Worm (Caenorhabditis elegans) whole organism, L4 larva: ENCODE data around the gene pqn-29.

Experiments
- F37D6.2 ChIP-seq: sonication (generic microtip); optimal IDR thresholded peaks from 2 replicates; lab custom pipeline; 2016; ENCODE audit warnings: mild to moderate bottlenecking, missing genetic modification characterization, missing compliant biosample characterization
- T20F7.1 ChIP-seq: fragments of 200-800 bp; sonication (Bioruptor generic); optimal IDR thresholded peaks from 2 replicates; lab custom pipeline; 2018; ENCODE audit warnings: mild to moderate bottlenecking, missing genetic modification characterization, missing compliant biosample characterization
- Y48G9A.11 ChIP-seq: fragments of 200-800 bp; sonication (Bioruptor generic); IDR thresholded peaks from 2 replicates; pipeline ENCODE4 v1.3.6; 2022; ENCODE audit warnings: missing genetic modification reagents, missing genetic modification characterization, missing compliant biosample characterization
- Y5F2A.4 ChIP-seq: fragments of 200-800 bp; sonication (Bioruptor generic); optimal IDR thresholded peaks from 2 replicates; lab custom pipeline; 2018; ENCODE audit warnings: mild to moderate bottlenecking, missing genetic modification characterization, missing compliant biosample characterization
- Y75B8A.6 ChIP-seq: fragments of 200-800 bp; sonication (Bioruptor generic); IDR thresholded peaks from 2 replicates; pipeline ENCODE4 v1.3.6; 2022; ENCODE audit warnings: missing genetic modification reagents, missing genetic modification characterization, missing compliant biosample characterization
- ZK546.5 ChIP-seq, 2 experiments: sonication (generic microtip); optimal IDR thresholded peaks; 2 replicates each; lab custom pipeline; 2017; ENCODE audit warnings: missing biosample characterization in 2 of 2, missing genetic modification characterization in 2 of 2
- aly-2 ChIP-seq: sonication (generic microtip); optimal IDR thresholded peaks from 2 replicates; lab custom pipeline; 2018; ENCODE audit warnings: missing biosample characterization, missing genetic modification characterization
- ceh-20 ChIP-seq: fragments of 200-800 bp; sonication (Bioruptor generic); IDR thresholded peaks from 2 replicates; pipeline ENCODE4 v1.3.6; 2022; ENCODE audit warnings: missing genetic modification reagents, missing genetic modification characterization, missing compliant biosample characterization
- ceh-82 ChIP-seq: sonication (generic microtip); optimal IDR thresholded peaks from 2 replicates; lab custom pipeline; 2017; ENCODE audit warnings: missing biosample characterization, missing genetic modification characterization
- ces-1 ChIP-seq: fragments of 150-350 bp; sonication (generic microtip); optimal IDR thresholded peaks from 4 replicates; lab custom pipeline; 2014; ENCODE audit warnings: missing biosample characterization, missing genetic modification reagents, missing genetic modification characterization
- ctbp-1 ChIP-seq: fragments of 200-800 bp; sonication (Bioruptor generic); IDR thresholded peaks from 2 replicates; pipeline ENCODE4 v1.3.6; 2022; ENCODE audit warnings: missing genetic modification reagents, missing genetic modification characterization, missing compliant biosample characterization
- daf-12 ChIP-seq: fragments of 150-350 bp; optimal IDR thresholded peaks from 2 replicates; lab custom pipeline; 2014; ENCODE audit warnings: missing biosample characterization, missing genetic modification reagents, missing genetic modification characterization
- dmd-6 ChIP-seq: fragments of 200-800 bp; sonication (Bioruptor generic); IDR thresholded peaks from 2 replicates; pipeline ENCODE4 v1.3.6; 2022; ENCODE audit warnings: missing genetic modification reagents, missing genetic modification characterization, missing compliant biosample characterization
- dmd-8 ChIP-seq: fragments of 200-800 bp; sonication (Bioruptor generic); IDR thresholded peaks from 2 replicates; pipeline ENCODE4 v1.3.6; 2022; ENCODE audit warnings: missing genetic modification characterization, missing compliant biosample characterization
- duxl-1 ChIP-seq: sonication (generic microtip); optimal IDR thresholded peaks from 2 replicates; lab custom pipeline; 2016; ENCODE audit warnings: mild to moderate bottlenecking, missing genetic modification characterization, moderate library complexity, missing compliant biosample characterization; ENCODE audit not compliant: poor library complexity
- dve-1 ChIP-seq: sonication (generic microtip); optimal IDR thresholded peaks from 2 replicates; lab custom pipeline; 2017; ENCODE audit warnings: antibody characterized with exemption, mild to moderate bottlenecking, missing genetic modification characterization, missing compliant biosample characterization; ENCODE audit not compliant: insufficient read depth
- egl-27 ChIP-seq: sonication (generic microtip); optimal IDR thresholded peaks from 3 replicates; lab custom pipeline; 2017; ENCODE audit warnings: missing biosample characterization, missing genetic modification reagents, missing genetic modification characterization
- gei-8 ChIP-seq: fragments of 200-800 bp; sonication (Bioruptor generic); optimal IDR thresholded peaks from 2 replicates; lab custom pipeline; 2018; ENCODE audit warnings: mild to moderate bottlenecking, missing genetic modification characterization, missing compliant biosample characterization
- hlh-11 ChIP-seq: fragments of 200-800 bp; sonication (Bioruptor generic); optimal IDR thresholded peaks from 2 replicates; lab custom pipeline; 2018; ENCODE audit warnings: mild to moderate bottlenecking, missing genetic modification characterization, missing compliant biosample characterization
- hlh-30 ChIP-seq: sonication (generic microtip); optimal IDR thresholded peaks from 2 replicates; lab custom pipeline; 2017; ENCODE audit warnings: antibody characterized with exemption, mild to moderate bottlenecking, missing genetic modification characterization, missing compliant biosample characterization; ENCODE audit not compliant: insufficient read depth
- jun-1 ChIP-seq: fragments of 150-350 bp; optimal IDR thresholded peaks from 2 replicates; lab custom pipeline; 2014; ENCODE audit warnings: missing biosample characterization, missing genetic modification reagents, missing genetic modification characterization
- lim-7 ChIP-seq: fragments of 200-800 bp; sonication (Bioruptor generic); IDR thresholded peaks from 2 replicates; pipeline ENCODE4 v1.3.6; 2022; ENCODE audit warnings: missing genetic modification characterization, missing compliant biosample characterization
- lin-13 ChIP-seq: fragments of 150-350 bp; optimal IDR thresholded peaks from 2 replicates; lab custom pipeline; 2014; ENCODE audit warnings: missing biosample characterization, missing genetic modification reagents, missing genetic modification characterization
- lin-15B ChIP-seq: fragments of 150-350 bp; sonication (generic microtip); optimal IDR thresholded peaks from 3 replicates; lab custom pipeline; 2014; ENCODE audit warnings: missing biosample characterization, missing genetic modification characterization
- lin-29 ChIP-seq: fragments of 200-800 bp; sonication (Bioruptor generic); IDR thresholded peaks from 2 replicates; pipeline ENCODE4 v1.3.6; 2022; ENCODE audit warnings: missing genetic modification reagents, missing genetic modification characterization, missing compliant biosample characterization
- lsy-2 ChIP-seq, 2 experiments: fragments of 150-350 bp in 1 of 2; sonication (generic microtip) in 1 of 2; optimal IDR thresholded peaks; 2 replicates each; lab custom pipeline; 2014 to 2017; ENCODE audit warnings: missing biosample characterization in 2 of 2, missing genetic modification characterization in 2 of 2
- madf-9 ChIP-seq: fragments of 200-800 bp; sonication (Bioruptor generic); conservative IDR thresholded peaks from 2 replicates; pipeline ENCODE4 v1.3.6; 2022; ENCODE audit warnings: missing genetic modification reagents, missing genetic modification characterization, missing compliant biosample characterization
- mdl-1 ChIP-seq, 2 experiments: fragments of 150-350 bp in 1 of 2; sonication (generic microtip) in 1 of 2; optimal IDR thresholded peaks; 2 replicates each; lab custom pipeline; 2014 to 2017; ENCODE audit warnings: missing biosample characterization in 2 of 2, missing genetic modification characterization in 2 of 2
- mep-1 ChIP-seq: fragments of 150-350 bp; sonication (generic microtip); optimal IDR thresholded peaks from 3 replicates; lab custom pipeline; 2014; ENCODE audit warnings: missing biosample characterization, missing genetic modification characterization
- mes-2 ChIP-seq: sonication (generic microtip); optimal IDR thresholded peaks from 2 replicates; lab custom pipeline; 2016; ENCODE audit warnings: missing genotype, mild to moderate bottlenecking, missing genetic modification characterization, missing compliant biosample characterization; ENCODE audit not compliant: poor library complexity, severe bottlenecking
- mxl-3 ChIP-seq: fragments of 200-800 bp; sonication (Bioruptor generic); optimal IDR thresholded peaks from 2 replicates; lab custom pipeline; 2018; ENCODE audit warnings: mild to moderate bottlenecking, missing genetic modification characterization, missing compliant biosample characterization
- nhr-111 ChIP-seq: fragments of 200-800 bp; sonication (Bioruptor generic); optimal IDR thresholded peaks from 2 replicates; lab custom pipeline; 2018; ENCODE audit warnings: mild to moderate bottlenecking, missing genetic modification characterization, missing compliant biosample characterization
- nhr-41 ChIP-seq: fragments of 200-800 bp; sonication (Bioruptor generic); IDR thresholded peaks from 2 replicates; pipeline ENCODE4 v1.3.6; 2022; ENCODE audit warnings: missing genetic modification reagents, missing genetic modification characterization, missing compliant biosample characterization
- nhr-76 ChIP-seq: fragments of 150-350 bp; optimal IDR thresholded peaks from 2 replicates; lab custom pipeline; 2014; ENCODE audit warnings: missing biosample characterization, missing genetic modification characterization
- pha-4 ChIP-seq, 2 experiments: fragments of 150-350 bp in 1 of 2; fragments of 200-800 bp in 1 of 2; sonication (Bioruptor generic) in 1 of 2; IDR thresholded peaks in 1 of 2; optimal IDR thresholded peaks in 1 of 2; 2 replicates each; pipeline versions ENCODE4 v1.3.6 to Lab custom; 2014 to 2022; ENCODE audit warnings: missing genetic modification characterization in 2 of 2, missing genetic modification reagents in 2 of 2, missing biosample characterization in 1 of 2, missing compliant biosample characterization in 1 of 2
- php-3 ChIP-seq: fragments of 200-800 bp; sonication (Bioruptor generic); IDR thresholded peaks from 2 replicates; pipeline ENCODE4 v1.3.6; 2022; ENCODE audit warnings: missing genetic modification reagents, missing genetic modification characterization, missing compliant biosample characterization
- rbr-2 ChIP-seq: sonication (generic microtip); optimal IDR thresholded peaks from 2 replicates; lab custom pipeline; 2016; ENCODE audit warnings: missing genotype, missing genetic modification characterization, missing compliant biosample characterization
- saeg-2 ChIP-seq: fragments of 200-800 bp; sonication (Bioruptor generic); IDR thresholded peaks from 2 replicates; pipeline ENCODE4 v1.3.6; 2022; ENCODE audit warnings: missing genetic modification reagents, missing genetic modification characterization, missing compliant biosample characterization
- skn-1 ChIP-seq: fragments of 150-350 bp; optimal IDR thresholded peaks from 2 replicates; lab custom pipeline; 2014; ENCODE audit warnings: missing biosample characterization, missing genetic modification characterization
- snpc-1.2 ChIP-seq: fragments of 200-800 bp; sonication (Bioruptor generic); IDR thresholded peaks from 2 replicates; pipeline ENCODE4 v1.3.6; 2022; ENCODE audit warnings: missing genetic modification reagents, missing genetic modification characterization, missing compliant biosample characterization
- spr-1 ChIP-seq: sonication (generic microtip); optimal IDR thresholded peaks from 2 replicates; lab custom pipeline; 2016; ENCODE audit warnings: mild to moderate bottlenecking, missing genetic modification characterization, missing compliant biosample characterization
- spr-3 ChIP-seq: fragments of 200-800 bp; sonication (Bioruptor generic); optimal IDR thresholded peaks from 2 replicates; lab custom pipeline; 2018; ENCODE audit warnings: mild to moderate bottlenecking, missing genetic modification characterization, missing compliant biosample characterization
- zag-1 ChIP-seq: fragments of 150-350 bp; optimal IDR thresholded peaks from 2 replicates; lab custom pipeline; 2014; ENCODE audit warnings: missing biosample characterization, missing genetic modification characterization
- zfp-2 ChIP-seq: sonication (generic microtip); optimal IDR thresholded peaks from 2 replicates; lab custom pipeline; 2016; ENCODE audit warnings: mild to moderate bottlenecking, missing genetic modification characterization, missing compliant biosample characterization
- zfp-3 ChIP-seq: fragments of 200-800 bp; sonication (Bioruptor generic); conservative IDR thresholded peaks from 2 replicates; pipeline ENCODE4 v1.3.6; 2022; ENCODE audit warnings: missing genetic modification reagents, missing genetic modification characterization, missing compliant biosample characterization
- ztf-11 ChIP-seq: fragments of 150-350 bp; optimal IDR thresholded peaks from 2 replicates; lab custom pipeline; 2014; ENCODE audit warnings: missing biosample characterization, missing genetic modification characterization

The pqn-29 gene

DNA sequence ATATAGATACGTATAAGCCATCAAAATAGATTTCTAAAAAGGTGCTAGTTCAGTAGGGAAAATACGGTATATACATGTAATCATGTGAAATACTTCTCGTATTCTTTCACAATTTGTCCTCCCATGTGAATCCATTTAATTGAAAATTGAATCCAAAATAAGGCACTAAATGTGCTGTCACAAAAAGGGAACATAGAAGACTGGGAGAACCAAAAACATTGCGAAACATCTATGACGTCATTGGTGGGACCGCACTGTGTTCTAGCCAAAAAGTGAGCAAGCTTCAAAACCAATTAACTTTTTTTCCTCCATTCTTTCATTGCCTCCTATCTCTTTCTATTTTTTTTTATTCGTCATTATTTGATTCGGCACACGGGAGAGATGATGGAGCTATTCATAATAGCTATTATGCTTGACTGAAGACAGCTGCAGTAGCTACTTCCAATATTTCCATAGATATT, 12.3 kb upstream of the pqn-29 start, which contains the start of gene cdka-1:
Gene cdka-1, plus strand, starts transcription at position 411 of the 461 bp plus-strand sequence.
- TF ChIP-seq ceh-82 (tag; lab: Kevin White, UChicago) (no peak), hlh-30 (peak; percentile 9), saeg-2 (GFP tag; lab: Robert Waterston, UW) (no peak), mep-1 (tag; lab: Kevin White, UChicago) (peak; percentile 15), rbr-2 (peak; percentile 12), nhr-111 (GFP tag; lab: Kevin White, UChicago) (no peak), nhr-76 (no peak), ces-1 (peak; percentile 81), F37D6.2 (peak; percentile 13), hlh-11 (tag; lab: Kevin White, UChicago) (no peak), ctbp-1 (0 out of 2 replicates have a peak, but pooled peaks have one; percentile 31), lsy-2 (tag; optimal IDR thresholded peaks at IDR 0.05; lab: Kevin White, UChicago) (peak in 1 of 2 experiments; percentile 35)

DNA sequence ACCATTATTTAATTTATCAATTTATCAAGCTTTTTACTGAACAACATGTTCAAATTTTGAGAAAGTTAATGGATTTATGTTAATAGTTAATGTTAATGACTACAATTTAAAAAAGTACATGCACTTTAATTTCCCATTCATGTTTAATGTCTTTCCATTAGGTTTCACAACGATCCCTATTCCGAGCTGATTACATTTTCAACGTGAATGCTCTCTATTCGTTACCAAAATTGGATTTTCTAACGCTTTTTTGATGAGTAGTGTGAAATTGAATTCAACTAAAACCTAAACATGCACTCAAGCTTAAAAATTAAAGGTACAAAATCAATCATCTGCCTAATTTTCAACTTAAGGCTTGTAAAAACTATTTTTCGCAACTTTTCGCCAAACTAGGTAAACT, 11.2 kb upstream of the pqn-29 start:
- TF ChIP-seq lin-13 (GFP tag; lab: Kevin White, UChicago) (no peak), ces-1 (peak; percentile 90)

DNA sequence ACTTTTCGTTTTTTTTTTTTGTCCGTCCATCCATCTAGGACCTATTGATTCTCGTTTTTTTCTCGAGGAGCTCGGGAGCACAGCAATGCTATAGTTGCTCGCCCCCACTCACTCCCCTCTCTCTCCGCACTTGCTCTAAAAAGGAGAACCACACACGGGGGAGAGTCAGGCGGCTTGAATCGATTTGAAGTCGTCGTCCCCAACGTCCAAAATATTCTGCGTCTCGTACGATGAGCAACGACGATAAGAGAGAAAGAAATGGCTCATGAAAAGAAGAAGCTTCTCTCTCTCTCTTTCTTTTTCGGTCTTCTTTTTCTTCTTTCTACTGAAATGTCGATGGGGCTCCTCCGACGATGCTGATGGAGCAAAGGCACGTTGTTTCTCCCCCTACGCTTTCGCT, 10.3 kb upstream of the pqn-29 start:
- no peak for TF ChIP-seq skn-1
- TF ChIP-seq zfp-3 (GFP tag; lab: Robert Waterston, UW), result no peak
- no peak for TF ChIP-seq gei-8 (GFP tag; lab: Kevin White, UChicago)
- TF ChIP-seq Y75B8A.6 (GFP tag; lab: Robert Waterston, UW), result no peak
- TF ChIP-seq dmd-8 (GFP tag; lab: Robert Waterston, UW), result no peak
- TF ChIP-seq spr-1 (tag; lab: Kevin White, UChicago), result no peak
- no peak for TF ChIP-seq duxl-1 (tag; lab: Kevin White, UChicago)
- peak in 1 of 2 experiments; percentile 65 for TF ChIP-seq mdl-1 (tag; optimal IDR thresholded peaks at IDR 0.05; lab: Kevin White, UChicago)
- no peak for TF ChIP-seq zag-1 (tag; lab: Kevin White, UChicago)
- TF ChIP-seq zfp-2 (tag; lab: Kevin White, UChicago), result no peak
- TF ChIP-seq mxl-3, result no peak
- no peak for TF ChIP-seq php-3
- no peak for TF ChIP-seq dve-1 (tag; lab: Kevin White, UChicago)
- no peak for TF ChIP-seq ztf-11 (tag; lab: Kevin White, UChicago)
- TF ChIP-seq Y5F2A.4, result no peak
- TF ChIP-seq lin-29 (GFP tag; lab: Robert Waterston, UW), result no peak
- TF ChIP-seq ZK546.5 (tag; optimal IDR thresholded peaks at IDR 0.05; lab: Kevin White, UChicago), result no peak
- no peak for TF ChIP-seq ceh-82 (tag; lab: Kevin White, UChicago)
- TF ChIP-seq nhr-76, result no peak
- no peak for TF ChIP-seq lin-13 (GFP tag; lab: Kevin White, UChicago)
- no peak for TF ChIP-seq T20F7.1
- TF ChIP-seq egl-27 (tag; lab: Kevin White, UChicago), result no peak
- no peak for TF ChIP-seq daf-12 (tag; lab: Kevin White, UChicago)
- TF ChIP-seq mes-2 (tag; lab: Kevin White, UChicago), result no peak
- no peak for TF ChIP-seq nhr-41 (GFP tag; lab: Robert Waterston, UW)
- TF ChIP-seq hlh-11 (tag; lab: Kevin White, UChicago), result peak; percentile 22
- peak; percentile 82 for TF ChIP-seq rbr-2
- no peak; the same call in 1 of the 2 replicates for TF ChIP-seq pha-4 (GFP tag; IDR thresholded peaks at IDR 0.05; lab: Robert Waterston, UW)
- no peak for TF ChIP-seq pha-4 (tag; optimal IDR thresholded peaks at IDR 0.05; lab: Kevin White, UChicago)
- TF ChIP-seq dmd-6 (GFP tag; lab: Robert Waterston, UW), result 0 out of 2 replicates have a peak, but pooled peaks have one; percentile 5
- TF ChIP-seq aly-2 (tag; lab: Kevin White, UChicago), result no peak
- TF ChIP-seq lim-7 (GFP tag; lab: Robert Waterston, UW), result no peak
- no peak for TF ChIP-seq madf-9
- no peak for TF ChIP-seq Y48G9A.11 (GFP tag; lab: Robert Waterston, UW)
- TF ChIP-seq jun-1 (tag; lab: Kevin White, UChicago), result no peak
- no peak for TF ChIP-seq lin-15B (tag; lab: Kevin White, UChicago)
- 0 out of 2 replicates have a peak, but pooled peaks have one; percentile 53 for TF ChIP-seq ceh-20 (GFP tag; lab: Robert Waterston, UW)
- no peak for TF ChIP-seq snpc-1.2 (GFP tag; lab: Robert Waterston, UW)
- TF ChIP-seq spr-3 (GFP tag; lab: Kevin White, UChicago), result no peak
